In genomic region chrX:20162586-20162985, dm6 we compare ENCODE assay signal across 3 fruit fly cellular contexts.
TF ChIP-seq lines count a peak whose summit lies in the region.

No protein-coding gene starts in this region.

- no peak for TF ChIP-seq CTCF in whole organism, embryonic (GFP tag; optimal IDR thresholded peaks at IDR 0.05; lab: Kevin White, UChicago)

TF ChIP-seq in whole organism, embryonic, 481 proteins besides CTCF, POLR2A, EP300 and RAD21 (continues in another document):
- no peak for TF ChIP-seq CG10147 (GFP tag; optimal IDR thresholded peaks at IDR 0.05; lab: Kevin White, UChicago)
- peak; percentile 1 for TF ChIP-seq CG13424 (tag; optimal IDR thresholded peaks at IDR 0.05; lab: Kevin White, UChicago)
- no peak for TF ChIP-seq CG3995 (GFP tag; optimal IDR thresholded peaks at IDR 0.05; lab: Kevin White, UChicago)
- peak; percentile 19 for TF ChIP-seq Myb (GFP tag; optimal IDR thresholded peaks at IDR 0.05; lab: Kevin White, UChicago)
- peak; percentile 53 for TF ChIP-seq row (GFP tag; IDR thresholded peaks at IDR 0.05; lab: Robert Waterston, UW)
- peak; percentile 5 for TF ChIP-seq zfh2 (GFP tag; optimal IDR thresholded peaks at IDR 0.05; lab: Kevin White, UChicago)
- TF ChIP-seq Dref (GFP tag; IDR thresholded peaks at IDR 0.05; lab: Robert Waterston, UW): peak; percentile 71
- TF ChIP-seq CG17829 (tag; optimal IDR thresholded peaks at IDR 0.05; lab: Kevin White, UChicago): peak; percentile 30
- peak; percentile 0 for TF ChIP-seq CG2120 (GFP tag; optimal IDR thresholded peaks at IDR 0.05; lab: Kevin White, UChicago)
- TF ChIP-seq BEAF-32 (GFP tag; optimal IDR thresholded peaks at IDR 0.05; lab: Kevin White, UChicago): peak; percentile 44
- no peak for TF ChIP-seq gsb-n (tag; optimal IDR thresholded peaks at IDR 0.05; lab: Kevin White, UChicago)
- TF ChIP-seq crc (GFP tag; optimal IDR thresholded peaks at IDR 0.05; lab: Kevin White, UChicago): no peak
- peak; percentile 27 for TF ChIP-seq gem (tag; optimal IDR thresholded peaks at IDR 0.05; lab: Kevin White, UChicago)
- no peak for TF ChIP-seq pan (optimal IDR thresholded peaks at IDR 0.05; lab: Kevin White, UChicago)
- no peak for TF ChIP-seq pan (GFP tag; optimal IDR thresholded peaks at IDR 0.05 in 1 of 2, IDR thresholded peaks at IDR 0.05 in 1 of 2)
- no peak for TF ChIP-seq CG6175 (GFP tag; IDR thresholded peaks at IDR 0.05; lab: Robert Waterston, UW)
- no peak for TF ChIP-seq CG12659 (GFP tag; optimal IDR thresholded peaks at IDR 0.05; lab: Kevin White, UChicago)
- TF ChIP-seq CoRest (tag; optimal IDR thresholded peaks at IDR 0.05; lab: Kevin White, UChicago): peak; percentile 35
- TF ChIP-seq CG8290 (GFP tag; optimal IDR thresholded peaks at IDR 0.05; lab: Kevin White, UChicago): no peak
- TF ChIP-seq CG8290 (tag; optimal IDR thresholded peaks at IDR 0.05; lab: Kevin White, UChicago): peak in 1 of 2 experiments; percentile 27
- peak; percentile 7 for TF ChIP-seq CG11504 (tag; optimal IDR thresholded peaks at IDR 0.05; lab: Kevin White, UChicago)
- no peak for TF ChIP-seq Sox100B (GFP tag; optimal IDR thresholded peaks at IDR 0.05; lab: Kevin White, UChicago)
- no peak for TF ChIP-seq sim (GFP tag; IDR thresholded peaks at IDR 0.05; lab: Robert Waterston, UW)
- TF ChIP-seq Awh (GFP tag; IDR thresholded peaks at IDR 0.05; lab: Robert Waterston, UW): no peak
- TF ChIP-seq Ets97D (GFP tag; optimal IDR thresholded peaks at IDR 0.05; lab: Kevin White, UChicago): peak; percentile 16
- peak; percentile 45; the same call in 1 of the 2 replicates for TF ChIP-seq MBD-R2 (GFP tag; IDR thresholded peaks at IDR 0.05; lab: Robert Waterston, UW)
- 0 out of 3 replicates have a peak, but pooled peaks have one; percentile 26 for TF ChIP-seq CG6791 (GFP tag; IDR thresholded peaks at IDR 0.05; lab: Robert Waterston, UW; ENCODE audit: partially characterized antibody)
- no peak for TF ChIP-seq NFAT (GFP tag; IDR thresholded peaks at IDR 0.05; lab: Robert Waterston, UW)
- peak; percentile 6 for TF ChIP-seq pfk (GFP tag; optimal IDR thresholded peaks at IDR 0.05; lab: Kevin White, UChicago)
- peak; percentile 8 for TF ChIP-seq CG9817 (tag; optimal IDR thresholded peaks at IDR 0.05; lab: Kevin White, UChicago)
- peak; percentile 19 for TF ChIP-seq sens (GFP tag; lab: Kevin White, UChicago)

TF ChIP-seq in whole organism, prepupa, 60 proteins besides CTCF, POLR2A, EP300 and RAD21:
- TF ChIP-seq esn (GFP tag; optimal IDR thresholded peaks at IDR 0.05; lab: Kevin White, UChicago): peak; percentile 3
- no peak for TF ChIP-seq CG6854 (GFP tag; optimal IDR thresholded peaks at IDR 0.05; lab: Kevin White, UChicago)

TF ChIP-seq in whole organism, wandering third instar larva, 38 proteins besides CTCF, POLR2A, EP300 and RAD21:
- TF ChIP-seq HLH106 (tag; optimal IDR thresholded peaks at IDR 0.05; lab: Kevin White, UChicago): peak; percentile 21
- TF ChIP-seq jim (GFP tag; optimal IDR thresholded peaks at IDR 0.05; lab: Kevin White, UChicago): no peak
- no peak for TF ChIP-seq Hr78 (GFP tag; optimal IDR thresholded peaks at IDR 0.05; lab: Kevin White, UChicago)
- peak in 1 of 2 experiments; percentile 5 for TF ChIP-seq foxo (GFP tag; optimal IDR thresholded peaks at IDR 0.05; lab: Kevin White, UChicago)
